Fruit fly (Drosophila melanogaster): ENCODE results near the gene Fur1.

Fur1 gene

DNA sequence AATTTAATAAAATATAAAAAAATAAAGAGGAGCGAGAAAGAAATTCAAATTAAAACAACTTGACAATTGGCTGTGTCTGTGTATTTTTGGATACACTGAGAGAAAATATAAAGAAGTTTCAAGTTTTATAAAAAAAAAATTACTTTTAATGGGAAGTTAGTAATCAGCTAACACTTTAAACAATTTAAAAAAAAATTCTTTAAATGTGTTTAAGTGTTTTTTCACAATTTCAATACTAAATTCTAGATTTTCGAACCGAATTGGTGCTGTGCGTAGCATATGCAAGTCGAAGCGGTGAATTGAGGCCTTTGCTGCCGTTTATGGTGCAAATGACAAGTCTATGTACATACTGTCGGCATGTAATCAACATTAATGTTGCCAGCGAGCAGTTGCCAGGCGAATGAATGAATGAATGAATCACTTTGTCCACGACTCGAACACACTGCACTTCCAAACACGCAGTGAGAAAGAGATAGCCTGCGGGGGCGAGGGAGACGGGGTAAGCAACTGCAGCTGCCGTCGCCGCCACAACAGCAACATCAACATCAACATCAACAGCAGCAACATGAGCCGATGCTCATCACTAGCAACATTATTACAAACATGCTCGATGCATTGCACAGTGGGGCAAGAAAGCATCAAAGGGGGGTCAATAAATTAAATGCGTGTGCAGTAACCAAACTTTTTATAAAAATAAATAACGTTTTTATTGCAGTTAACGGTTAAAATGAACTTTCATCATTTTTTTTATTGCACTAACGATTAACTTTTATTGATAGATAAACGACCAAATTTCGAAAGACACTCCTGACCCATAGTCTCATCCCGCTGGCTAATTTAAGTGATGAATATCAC lies 27.1 kb downstream of the Fur1 start (continued):
- TF ChIP-seq gcm2 (GFP tag; optimal IDR thresholded peaks at IDR 0.05) (peak; percentile 17), CG6813 (GFP tag; optimal IDR thresholded peaks at IDR 0.05) (peak; percentile 66), CG2678 (tag; optimal IDR thresholded peaks at IDR 0.05) (peak; percentile 74), CG3726 (GFP tag; IDR thresholded peaks at IDR 0.05) (peak; percentile 70; the same call in 2 of the 3 replicates), psq (GFP tag; optimal IDR thresholded peaks at IDR 0.05) (no peak), CG3847 (GFP tag; IDR thresholded peaks at IDR 0.05) (no peak), grn (GFP tag; optimal IDR thresholded peaks at IDR 0.05) (no peak), CG14710 (tag; optimal IDR thresholded peaks at IDR 0.05) (peak; percentile 72), Dref (GFP tag; IDR thresholded peaks at IDR 0.05) (no peak), Nf-YA (GFP tag; IDR thresholded peaks at IDR 0.05) (peak; percentile 52; the same call in 1 of the 2 replicates), Six4 (GFP tag; optimal IDR thresholded peaks at IDR 0.05) (peak; percentile 53), Max (GFP tag; optimal IDR thresholded peaks at IDR 0.05) (peak; percentile 18), fd102C (GFP tag; optimal IDR thresholded peaks at IDR 0.05) (no peak), phol (tag; optimal IDR thresholded peaks at IDR 0.05) (peak; percentile 84), Hr78 (GFP tag; optimal IDR thresholded peaks at IDR 0.05) (no peak), CG33557 (GFP tag; optimal IDR thresholded peaks at IDR 0.05) (peak; percentile 59), ftz-f1 (GFP tag; optimal IDR thresholded peaks at IDR 0.05) (no peak), Neu2 (GFP tag; optimal IDR thresholded peaks at IDR 0.05; ENCODE audit: borderline replicate concordance) (no peak), CG18764 (GFP tag; optimal IDR thresholded peaks at IDR 0.05) (peak; percentile 61), seq (GFP tag; IDR thresholded peaks at IDR 0.05) (0 out of 2 replicates have a peak, but pooled peaks have one; percentile 37), CG18262 (tag; optimal IDR thresholded peaks at IDR 0.05) (peak; percentile 89), Sox102F (GFP tag; optimal IDR thresholded peaks at IDR 0.05) (peak; percentile 83), CG13775 (GFP tag; optimal IDR thresholded peaks at IDR 0.05) (peak; percentile 51), fd96Cb (tag; optimal IDR thresholded peaks at IDR 0.05) (peak; percentile 84), fd3F (GFP tag; optimal IDR thresholded peaks at IDR 0.05) (no peak), CG4617 (GFP tag; optimal IDR thresholded peaks at IDR 0.05; ENCODE audit: borderline replicate concordance) (peak; percentile 29), Gug (GFP tag; IDR thresholded peaks at IDR 0.05) (peak; percentile 31; the same call in 1 of the 4 replicates), CG8281 (tag; optimal IDR thresholded peaks at IDR 0.05) (peak; percentile 87), Nf-YB (GFP tag; optimal IDR thresholded peaks at IDR 0.05) (peak; percentile 43), gsb (GFP tag; IDR thresholded peaks at IDR 0.05) (0 out of 2 replicates have a peak, but pooled peaks have one; percentile 33), Ravus (GFP tag; IDR thresholded peaks at IDR 0.05) (no peak), CG2712 (tag; optimal IDR thresholded peaks at IDR 0.05) (peak; percentile 89), Fer3 (tag; optimal IDR thresholded peaks at IDR 0.05) (peak; percentile 38), CG7372 (GFP tag; IDR thresholded peaks at IDR 0.05) (peak; percentile 28; the same call in 1 of the 2 replicates), kay (GFP tag; optimal IDR thresholded peaks at IDR 0.05) (peak; percentile 87), corto (GFP tag; optimal IDR thresholded peaks at IDR 0.05) (no peak), ash1 (GFP tag; optimal IDR thresholded peaks at IDR 0.05) (no peak), Oli (tag; optimal IDR thresholded peaks at IDR 0.05) (peak; percentile 80), CHES-1-like (GFP tag; optimal IDR thresholded peaks at IDR 0.05) (peak; percentile 29), Fer1 (GFP tag; optimal IDR thresholded peaks at IDR 0.05) (no peak), ttk (GFP tag; IDR thresholded peaks at IDR 0.05) (0 out of 2 replicates have a peak, but pooled peaks have one; percentile 69), CG8290 (GFP tag; optimal IDR thresholded peaks at IDR 0.05) (peak; percentile 42), CG8290 (tag; optimal IDR thresholded peaks at IDR 0.05) (peak; percentile 12 to 23), Taf1 (GFP tag; IDR thresholded peaks at IDR 0.05) (no peak), rib (GFP tag; IDR thresholded peaks at IDR 0.05) (no peak), CG17612 (GFP tag; IDR thresholded peaks at IDR 0.05) (no peak), tna (GFP tag; IDR thresholded peaks at IDR 0.05; ENCODE audit: partially characterized antibody) (0 out of 2 replicates have a peak, but pooled peaks have one; percentile 8), Usf (GFP tag; optimal IDR thresholded peaks at IDR 0.05) (peak; percentile 43)
